ENCODE assay signal across 1 worm cellular context in genomic region chrX:7951578-7951977, ce11.
TF ChIP-seq lines count a peak whose summit lies in the region.

No protein-coding gene starts in this region.

TF ChIP-seq in whole organism, L4 larva, 104 proteins besides CTCF, POLR2A, EP300 and RAD21 (continued from another document):
- TF ChIP-seq gei-8 (GFP tag; optimal IDR thresholded peaks at IDR 0.05; lab: Kevin White, UChicago) (peak; percentile 67), hlh-11 (tag; optimal IDR thresholded peaks at IDR 0.05; lab: Kevin White, UChicago) (peak; percentile 98), nhr-48 (tag; optimal IDR thresholded peaks at IDR 0.05; lab: Kevin White, UChicago) (peak; percentile 54), pha-4 (GFP tag; IDR thresholded peaks at IDR 0.05; lab: Robert Waterston, UW) (no peak), pha-4 (tag; optimal IDR thresholded peaks at IDR 0.05; lab: Kevin White, UChicago) (no peak)
